Worm (Caenorhabditis elegans) whole organism, early embryonic: ENCODE data around the gene C47A10.16.

Source experiments
- F13C5.2 ChIP-seq: sonication (generic microtip); optimal IDR thresholded peaks from 2 replicates; lab custom pipeline; 2017; ENCODE audit warnings: mild to moderate bottlenecking, missing genetic modification characterization, inconsistent platforms, missing compliant biosample characterization
- aly-1 ChIP-seq: sonication (generic microtip); optimal IDR thresholded peaks from 2 replicates; lab custom pipeline; 2016; ENCODE audit warnings: missing genetic modification characterization, missing compliant biosample characterization
- ama-1 ChIP-seq: fragments of 150-350 bp; optimal IDR thresholded peaks from 2 replicates; lab custom pipeline; 2014
- ceh-36 ChIP-seq: sonication (generic microtip); optimal IDR thresholded peaks from 2 replicates; lab custom pipeline; 2016; ENCODE audit warnings: missing genetic modification characterization, inconsistent platforms, missing compliant biosample characterization
- flt-1 ChIP-seq: fragments of 200-800 bp; sonication (Bioruptor generic); IDR thresholded peaks from 2 replicates; pipeline ENCODE4 v1.3.6; 2022; ENCODE audit warnings: missing genetic modification characterization, missing compliant biosample characterization
- hmg-4 ChIP-seq: fragments of 200-800 bp; sonication (Bioruptor generic); optimal IDR thresholded peaks from 2 replicates; lab custom pipeline; 2018; ENCODE audit warnings: mild to moderate bottlenecking, missing genetic modification characterization, missing compliant biosample characterization
- hnd-1 ChIP-seq: sonication (generic microtip); optimal IDR thresholded peaks from 2 replicates; lab custom pipeline; 2016; ENCODE audit warnings: missing genetic modification characterization, missing compliant biosample characterization
- scrt-1 ChIP-seq: fragments of 200-800 bp; sonication (Bioruptor generic); IDR thresholded peaks from 2 replicates; pipeline ENCODE4 v1.3.6; 2022; ENCODE audit warnings: missing genetic modification characterization, missing compliant biosample characterization
- sea-1 ChIP-seq: fragments of 200-800 bp; sonication (Bioruptor generic); conservative IDR thresholded peaks from 2 replicates; pipeline ENCODE4 v1.3.6; 2022; ENCODE audit warnings: missing genetic modification characterization, missing compliant biosample characterization
- tbx-11 ChIP-seq: fragments of 200-800 bp; sonication (Bioruptor generic); IDR thresholded peaks from 2 replicates; pipeline ENCODE4 v1.3.6; 2022; ENCODE audit warnings: missing genetic modification characterization, missing compliant biosample characterization
- tra-4 ChIP-seq: sonication (generic microtip); optimal IDR thresholded peaks from 2 replicates; lab custom pipeline; 2017; ENCODE audit warnings: missing genetic modification characterization, missing compliant biosample characterization

DNA sequence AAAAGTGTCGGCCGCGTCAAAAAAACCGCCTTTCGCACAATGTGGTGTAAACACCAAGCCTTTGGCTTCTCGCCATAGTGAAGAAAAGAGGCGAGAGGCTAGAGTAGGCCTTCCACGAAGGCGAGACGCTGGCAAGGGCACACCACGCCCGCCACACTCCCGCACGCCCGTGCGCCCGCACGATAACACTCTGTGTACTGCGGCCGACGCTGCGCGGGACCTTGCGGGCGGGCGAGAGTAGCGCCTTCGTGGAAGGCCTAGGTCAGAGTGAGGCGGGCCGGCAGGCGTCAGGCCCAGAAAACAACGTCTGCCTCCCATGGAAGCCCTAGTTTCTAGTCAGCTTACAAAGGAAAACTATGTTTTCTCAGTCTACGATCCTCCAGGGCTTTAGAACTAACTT lies 47.1 kb upstream of the C47A10.16 start:
- TF ChIP-seq ceh-36 (tag; lab: Kevin White, UChicago) (no peak), sea-1 (GFP tag; lab: Robert Waterston, UW) (no peak), tbx-11 (GFP tag; lab: Robert Waterston, UW) (no peak), ama-1 (lab: Kevin White, UChicago) (no peak), scrt-1 (GFP tag; lab: Robert Waterston, UW) (no peak), tra-4 (tag; lab: Kevin White, UChicago) (no peak), hnd-1 (no peak), F13C5.2 (tag; lab: Kevin White, UChicago) (no peak), aly-1 (tag; lab: Kevin White, UChicago) (peak; percentile 31), flt-1 (no peak), hmg-4 (no peak)
